Worm (Caenorhabditis elegans) whole organism, young adult: Measurements from ENCODE around the gene Y22D7AR.7.

Experiments used
- K11D2.4 ChIP-seq: fragments of 200-800 bp; sonication (Bioruptor generic); IDR thresholded peaks from 2 replicates; pipeline ENCODE4 v1.3.6; 2022; ENCODE audit warnings: missing genetic modification reagents, missing genetic modification characterization, missing compliant biosample characterization
- Y56A3A.18 ChIP-seq: fragments of 200-800 bp; sonication (Bioruptor generic); IDR thresholded peaks from 2 replicates; pipeline ENCODE4 v1.3.6; 2022; ENCODE audit warnings: missing genetic modification reagents, missing genetic modification characterization, missing compliant biosample characterization
- Y95B8A.8 ChIP-seq: fragments of 200-800 bp; sonication (Bioruptor generic); IDR thresholded peaks from 2 replicates; pipeline ENCODE4 v1.3.6; 2022; ENCODE audit warnings: missing genetic modification reagents, missing genetic modification characterization, missing compliant biosample characterization
- akir-1 ChIP-seq: fragments of 200-800 bp; sonication (Bioruptor generic); optimal IDR thresholded peaks from 2 replicates; lab custom pipeline; 2018; ENCODE audit warnings: mild to moderate bottlenecking, missing genetic modification characterization, moderate library complexity, missing compliant biosample characterization
- ama-1 ChIP-seq, 3 experiments: fragments of 150-350 bp in 1 of 3; sonication (generic microtip) in 2 of 3; optimal IDR thresholded peaks; 2 replicates each; lab custom pipeline; 2014 to 2018; ENCODE audit warnings: missing biosample characterization in 2 of 3, missing genetic modification characterization in 2 of 3, missing genetic modification reagents in 2 of 3
- aptf-2 ChIP-seq: fragments of 200-800 bp; sonication (Bioruptor generic); conservative IDR thresholded peaks from 2 replicates; pipeline ENCODE4 v1.3.6; 2022; ENCODE audit warnings: missing genetic modification reagents, missing genetic modification characterization, missing compliant biosample characterization
- ceh-40 ChIP-seq: fragments of 200-800 bp; sonication (Bioruptor generic); IDR thresholded peaks from 2 replicates; pipeline ENCODE4 v1.3.6; 2022; ENCODE audit warnings: missing genetic modification characterization, missing compliant biosample characterization
- ekl-4 ChIP-seq: fragments of 200-800 bp; sonication (Bioruptor generic); IDR thresholded peaks from 2 replicates; pipeline ENCODE4 v1.3.6; 2022; ENCODE audit warnings: missing genetic modification reagents, missing genetic modification characterization, missing compliant biosample characterization
- lir-1 ChIP-seq: fragments of 200-800 bp; sonication (Bioruptor generic); conservative IDR thresholded peaks from 2 replicates; pipeline ENCODE4 v1.3.6; 2022; ENCODE audit warnings: missing genetic modification reagents, missing genetic modification characterization, missing compliant biosample characterization

DNA sequence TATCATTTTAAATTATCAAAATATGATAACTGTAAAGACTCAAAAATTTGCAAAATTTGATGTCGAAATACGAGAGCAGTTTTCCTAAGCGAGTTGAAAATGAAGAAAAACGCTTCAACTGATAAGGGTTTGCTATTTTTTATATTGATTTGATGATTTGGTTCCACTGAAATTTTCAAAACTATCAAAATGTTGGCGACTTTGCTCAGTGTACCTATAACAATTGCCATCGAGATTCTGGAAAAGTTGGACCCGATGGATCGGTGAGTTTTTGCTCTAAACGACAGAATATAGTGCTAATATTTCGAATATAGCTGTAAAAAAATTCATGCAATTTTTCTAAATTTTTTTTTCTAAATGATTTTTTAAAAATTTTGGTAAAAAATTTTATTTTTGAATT, 17.9 kb upstream of the Y22D7AR.7 start, which contains the start of the genes fbxa-13 and Y22D7AR.2:
- no peak for TF ChIP-seq ama-1 (optimal IDR thresholded peaks at IDR 0.05; lab: Kevin White, UChicago)
- TF ChIP-seq ama-1 (GFP tag; optimal IDR thresholded peaks at IDR 0.05; lab: Kevin White, UChicago) = no peak
- no peak for TF ChIP-seq ceh-40 (GFP tag; lab: Robert Waterston, UW)
- no peak for TF ChIP-seq Y56A3A.18 (GFP tag; lab: Robert Waterston, UW)
- TF ChIP-seq akir-1 = no peak
- TF ChIP-seq lir-1 (GFP tag; lab: Robert Waterston, UW) = no peak
- no peak for TF ChIP-seq K11D2.4 (GFP tag; lab: Robert Waterston, UW)
- TF ChIP-seq ekl-4 (GFP tag; lab: Robert Waterston, UW) = no peak
- no peak for TF ChIP-seq Y95B8A.8
- TF ChIP-seq aptf-2 (GFP tag; lab: Robert Waterston, UW) = no peak
